Fruit fly (Drosophila melanogaster): ENCODE data around the gene CCT6.

Gene CCT6

DNA sequence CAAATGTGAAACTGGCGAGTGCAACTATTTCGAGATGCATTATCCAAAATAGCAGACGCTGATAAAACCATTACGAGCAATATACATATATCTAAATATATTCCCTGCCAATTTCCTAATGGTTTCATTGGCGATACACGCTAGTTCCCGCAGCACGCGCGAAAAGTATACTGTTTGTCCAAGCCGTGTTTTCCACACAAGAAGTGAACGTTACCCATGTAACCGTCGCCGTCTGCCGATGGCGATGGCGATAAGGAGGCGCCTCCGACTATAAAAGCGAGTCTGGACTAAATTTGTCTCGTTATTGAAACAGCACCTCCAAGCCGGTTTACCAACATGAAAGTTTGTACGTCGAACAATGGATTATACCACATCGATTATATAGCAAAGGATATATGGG, 32.4 kb downstream of the CCT6 start, which contains the start of gene CG43673:
Gene CG43673 (plus strand): TSS at position 301 of the 400 bp plus-strand sequence.
- no peak for TF ChIP-seq CG8478 (optimal IDR thresholded peaks at IDR 0.05)
- TF ChIP-seq dysf (GFP tag; IDR thresholded peaks at IDR 0.05): no peak
- no peak for TF ChIP-seq CG2120 (GFP tag; optimal IDR thresholded peaks at IDR 0.05)
- TF ChIP-seq Oli (tag; optimal IDR thresholded peaks at IDR 0.05): no peak
- no peak for TF ChIP-seq luna (GFP tag; optimal IDR thresholded peaks at IDR 0.05)
- TF ChIP-seq crp (GFP tag; optimal IDR thresholded peaks at IDR 0.05): no peak
- TF ChIP-seq bigmax (GFP tag; optimal IDR thresholded peaks at IDR 0.05): no peak
- no peak for TF ChIP-seq Ssrp (tag; optimal IDR thresholded peaks at IDR 0.05)
- no peak for TF ChIP-seq ro (GFP tag; IDR thresholded peaks at IDR 0.05)
- no peak for TF ChIP-seq CG3726 (GFP tag; IDR thresholded peaks at IDR 0.05)
- no peak for TF ChIP-seq CG17912 (GFP tag; optimal IDR thresholded peaks at IDR 0.05)

DNA sequence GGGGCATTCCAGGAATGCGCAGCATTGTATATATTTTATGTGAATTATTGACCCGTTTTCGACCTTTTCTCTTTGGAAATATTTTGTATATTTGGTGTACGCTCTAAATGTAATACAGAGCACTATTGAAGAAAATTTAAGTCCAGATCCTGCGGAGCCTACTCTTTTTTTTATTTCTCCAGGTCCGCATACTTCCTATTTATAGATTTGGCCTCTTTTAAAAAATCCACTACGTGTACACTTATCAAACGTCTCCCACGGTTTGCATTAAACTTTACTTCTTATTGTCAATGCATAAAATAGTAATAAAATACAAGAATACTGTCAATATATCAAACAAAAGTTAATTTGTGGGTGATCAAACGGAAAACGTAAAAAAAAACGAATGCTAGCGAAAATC, 37.2 kb downstream of the CCT6 start, which contains the start of gene Efhc1.1:
Gene Efhc1.1 (minus strand): TSS at position 101 of the 400 bp plus-strand sequence.
- TF ChIP-seq Meics (GFP tag; optimal IDR thresholded peaks at IDR 0.05): no peak
- no peak for TF ChIP-seq CG13894 (tag; optimal IDR thresholded peaks at IDR 0.05)
- TF ChIP-seq B-H2 (GFP tag; optimal IDR thresholded peaks at IDR 0.05): no peak
- TF ChIP-seq vfl (GFP tag; optimal IDR thresholded peaks at IDR 0.05): no peak
- no peak for TF ChIP-seq CHES-1-like (GFP tag; optimal IDR thresholded peaks at IDR 0.05)
- no peak for TF ChIP-seq CG5180 (GFP tag; optimal IDR thresholded peaks at IDR 0.05)
- TF ChIP-seq CG6683 (GFP tag; optimal IDR thresholded peaks at IDR 0.05): no peak
- no peak for TF ChIP-seq CG9932 (GFP tag; IDR thresholded peaks at IDR 0.05)
- TF ChIP-seq CG7372 (GFP tag; IDR thresholded peaks at IDR 0.05): no peak
- TF ChIP-seq CG31388 (GFP tag; optimal IDR thresholded peaks at IDR 0.05): no peak
- TF ChIP-seq gro (GFP tag; optimal IDR thresholded peaks at IDR 0.05): no peak
- no peak for TF ChIP-seq luna (GFP tag; optimal IDR thresholded peaks at IDR 0.05)
- TF ChIP-seq HLH54F (GFP tag; optimal IDR thresholded peaks at IDR 0.05): no peak
- TF ChIP-seq CG11247 (GFP tag; IDR thresholded peaks at IDR 0.05): no peak
- no peak for TF ChIP-seq Dbx (GFP tag; IDR thresholded peaks at IDR 0.05)
- no peak for TF ChIP-seq maf-S (GFP tag; optimal IDR thresholded peaks at IDR 0.05)
- no peak for TF ChIP-seq ERR (GFP tag; optimal IDR thresholded peaks at IDR 0.05)
- TF ChIP-seq cg (GFP tag; optimal IDR thresholded peaks at IDR 0.05): no peak

DNA sequence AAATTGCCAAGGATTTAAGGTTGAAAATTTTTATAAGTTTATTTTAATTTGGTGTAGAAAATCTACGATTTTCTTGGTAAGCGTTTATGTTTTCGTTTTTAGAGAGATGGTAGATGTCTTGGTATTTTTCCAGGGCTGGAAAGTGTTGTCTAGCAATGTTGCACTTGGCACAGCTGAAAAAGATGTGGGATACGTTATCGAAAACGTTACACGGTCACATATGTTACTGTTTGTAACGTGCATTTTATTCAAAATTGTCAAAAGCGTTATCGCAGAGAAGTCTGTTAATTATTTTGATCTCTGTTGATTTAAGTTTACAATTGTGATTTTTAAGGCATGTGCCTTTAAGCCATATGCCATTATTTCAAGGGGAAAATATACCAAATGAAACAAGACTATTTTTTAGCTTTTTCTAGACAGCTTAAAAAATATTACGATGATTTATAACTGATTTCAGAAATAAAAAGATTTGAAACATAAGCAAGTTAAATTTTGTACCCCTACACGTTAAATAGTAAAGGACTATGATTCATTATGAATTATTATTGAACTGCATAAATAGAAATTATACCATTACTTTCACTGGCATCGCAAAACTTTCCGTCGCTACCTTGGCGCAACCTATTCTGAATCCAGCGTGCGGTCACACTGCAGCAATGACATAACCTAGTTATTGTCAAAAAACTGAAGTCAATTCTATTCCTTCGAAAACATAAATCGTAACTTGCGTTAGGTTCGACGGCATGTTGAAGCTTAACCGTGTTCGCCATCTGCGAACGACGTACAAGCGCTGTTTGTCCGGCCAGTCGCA, 39.2 kb downstream of the CCT6 start, which contains the start of the genes Paf-AHalpha and mRpS30:
Gene Paf-AHalpha (minus strand): TSS at position 155 of the 811 bp plus-strand sequence.
Gene mRpS30 (plus strand): TSS at position 619 of the 811 bp plus-strand sequence.
- TF ChIP-seq CG12659 (GFP tag; optimal IDR thresholded peaks at IDR 0.05): peak; percentile 23
- TF ChIP-seq CG6254 (GFP tag; optimal IDR thresholded peaks at IDR 0.05): no peak
- TF ChIP-seq gcm (GFP tag; optimal IDR thresholded peaks at IDR 0.05): no peak
- TF ChIP-seq Mad (GFP tag; optimal IDR thresholded peaks at IDR 0.05): no peak
- TF ChIP-seq dmrt99B (tag; optimal IDR thresholded peaks at IDR 0.05): no peak
- TF ChIP-seq YL-1 (GFP tag; optimal IDR thresholded peaks at IDR 0.05): peak; percentile 52
- TF ChIP-seq fu2 (GFP tag; optimal IDR thresholded peaks at IDR 0.05): no peak
- TF ChIP-seq Gug (GFP tag; IDR thresholded peaks at IDR 0.05): no peak
- TF ChIP-seq CG33213 (GFP tag; optimal IDR thresholded peaks at IDR 0.05): peak; percentile 30
- TF ChIP-seq hb (GFP tag; IDR thresholded peaks at IDR 0.05; ENCODE audit: partially characterized antibody): no peak
- TF ChIP-seq Pdp1 (GFP tag; optimal IDR thresholded peaks at IDR 0.05): peak in 1 of 2 experiments; percentile 95
- TF ChIP-seq D19B (GFP tag; optimal IDR thresholded peaks at IDR 0.05): no peak
- TF ChIP-seq gsb-n (tag; optimal IDR thresholded peaks at IDR 0.05): no peak
- TF ChIP-seq inv (GFP tag; IDR thresholded peaks at IDR 0.05; ENCODE audit: partially characterized antibody): no peak
- no peak for TF ChIP-seq Lim3 (GFP tag; IDR thresholded peaks at IDR 0.05)
- no peak for TF ChIP-seq CG32532 (GFP tag; IDR thresholded peaks at IDR 0.05)
- no peak for TF ChIP-seq trh (GFP tag; optimal IDR thresholded peaks at IDR 0.05)
- peak; percentile 25; the same call in 1 of the 2 replicates for TF ChIP-seq vvl (GFP tag; IDR thresholded peaks at IDR 0.05)
- no peak for TF ChIP-seq emc (GFP tag; optimal IDR thresholded peaks at IDR 0.05)
- TF ChIP-seq ap (GFP tag; IDR thresholded peaks at IDR 0.05): no peak
- TF ChIP-seq CG2120 (GFP tag; optimal IDR thresholded peaks at IDR 0.05): peak; percentile 35
- no peak for TF ChIP-seq btn (GFP tag; optimal IDR thresholded peaks at IDR 0.05)

All from whole organism, embryonic.